Fruit fly (Drosophila melanogaster): Measurements from ENCODE around the gene CG16986.
A peak's percentile ranks its signal among the peaks of the same experiment; 100 is the strongest.

The CG16986 gene

DNA sequence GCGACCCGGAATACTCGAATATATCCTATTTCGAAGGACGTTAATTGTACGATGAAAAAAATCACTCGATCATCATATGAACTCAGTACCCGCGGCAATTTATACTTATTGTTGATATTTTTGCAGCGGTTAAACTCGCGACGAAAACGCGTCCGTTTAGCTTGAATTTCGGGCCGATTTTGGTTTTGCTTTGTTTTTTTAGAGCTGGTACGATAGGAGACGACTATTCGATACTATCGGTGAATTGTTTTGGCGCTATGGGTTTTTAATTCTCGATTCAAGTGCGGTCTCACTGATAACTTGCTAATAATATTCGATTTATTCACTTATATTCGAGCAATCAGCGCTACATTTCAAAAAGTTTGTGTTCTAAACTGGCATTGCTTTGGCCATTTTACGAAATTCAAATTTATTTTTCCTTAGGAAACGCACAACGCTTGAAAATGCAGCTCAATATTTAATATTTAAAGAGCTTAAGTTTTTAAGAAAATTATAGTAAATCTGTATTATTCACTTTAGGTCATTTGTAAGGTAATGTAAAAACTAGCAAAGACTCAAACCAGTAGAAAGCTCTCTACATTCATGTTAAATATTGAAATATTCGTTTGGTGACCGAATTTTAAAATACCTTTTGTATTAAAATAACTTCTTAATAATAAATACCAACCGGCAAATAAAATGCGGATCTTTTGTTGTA lies 45.9 kb upstream of the CG16986 start, which contains the start of gene Spn (continued):
- TF ChIP-seq salm (tag; optimal IDR thresholded peaks at IDR 0.05) (peak; percentile 50), YL-1 (GFP tag; optimal IDR thresholded peaks at IDR 0.05) (peak; percentile 3), jing (GFP tag; optimal IDR thresholded peaks at IDR 0.05) (no peak), corto (GFP tag; optimal IDR thresholded peaks at IDR 0.05) (peak; percentile 20), maf-S (GFP tag; optimal IDR thresholded peaks at IDR 0.05) (peak; percentile 26), ara (GFP tag; IDR thresholded peaks at IDR 0.05) (no peak), bbx (GFP tag; IDR thresholded peaks at IDR 0.05; ENCODE audit: partially characterized antibody) (peak; percentile 99), dpn (GFP tag; optimal IDR thresholded peaks at IDR 0.05) (peak; percentile 27 to 33), CG18619 (GFP tag; optimal IDR thresholded peaks at IDR 0.05) (peak; percentile 11), CG1832 (GFP tag; optimal IDR thresholded peaks at IDR 0.05) (no peak), Sry-δ (GFP tag; optimal IDR thresholded peaks at IDR 0.05) (peak; percentile 98), Sin3A (optimal IDR thresholded peaks at IDR 0.05) (peak; percentile 57), caup (GFP tag; optimal IDR thresholded peaks at IDR 0.05; ENCODE audit: severe bottlenecking) (peak; percentile 35), CG10209 (GFP tag; optimal IDR thresholded peaks at IDR 0.05) (no peak), hb (GFP tag; IDR thresholded peaks at IDR 0.05; ENCODE audit: partially characterized antibody) (peak; percentile 96), Dbx (GFP tag; IDR thresholded peaks at IDR 0.05) (peak; percentile 63; the same call in 2 of the 3 replicates), CG15601 (tag; optimal IDR thresholded peaks at IDR 0.05) (peak; percentile 46), NC2β (GFP tag; optimal IDR thresholded peaks at IDR 0.05) (peak; percentile 13), HmgD (GFP tag; optimal IDR thresholded peaks at IDR 0.05) (peak; percentile 50), D19A (tag; optimal IDR thresholded peaks at IDR 0.05) (peak; percentile 84), eve (GFP tag; optimal IDR thresholded peaks at IDR 0.05) (no peak), Dp (GFP tag; optimal IDR thresholded peaks at IDR 0.05) (peak; percentile 91), BEAF-32 (GFP tag; optimal IDR thresholded peaks at IDR 0.05) (peak; percentile 99), mld (GFP tag; IDR thresholded peaks at IDR 0.05; ENCODE audit: partially characterized antibody) (peak; percentile 93), stwl (tag; optimal IDR thresholded peaks at IDR 0.05) (peak; percentile 89), pzg (GFP tag; optimal IDR thresholded peaks at IDR 0.05) (peak; percentile 94), emc (GFP tag; optimal IDR thresholded peaks at IDR 0.05) (no peak), Doc2 (GFP tag; IDR thresholded peaks at IDR 0.05) (no peak), sug (tag; optimal IDR thresholded peaks at IDR 0.05) (peak; percentile 39), Fer1 (GFP tag; optimal IDR thresholded peaks at IDR 0.05) (peak; percentile 24), Xbp1 (GFP tag; optimal IDR thresholded peaks at IDR 0.05) (peak; percentile 10), gfzf (GFP tag; optimal IDR thresholded peaks at IDR 0.05) (peak; percentile 95), sqz (GFP tag; optimal IDR thresholded peaks at IDR 0.05) (peak; percentile 16), ERR (GFP tag; optimal IDR thresholded peaks at IDR 0.05) (no peak), inv (GFP tag; IDR thresholded peaks at IDR 0.05; ENCODE audit: partially characterized antibody) (peak; percentile 97), CG3995 (GFP tag; optimal IDR thresholded peaks at IDR 0.05) (peak; percentile 82), Scr (GFP tag; IDR thresholded peaks at IDR 0.05; ENCODE audit: partially characterized antibody) (peak; percentile 98), CG13775 (GFP tag; optimal IDR thresholded peaks at IDR 0.05) (peak; percentile 21), CTCF (GFP tag; optimal IDR thresholded peaks at IDR 0.05) (peak; percentile 81), Rfx (GFP tag; IDR thresholded peaks at IDR 0.05) (peak; percentile 72), Med (GFP tag) (peak; percentile 93), CG7928 (GFP tag; optimal IDR thresholded peaks at IDR 0.05) (peak; percentile 13), CG2120 (GFP tag; optimal IDR thresholded peaks at IDR 0.05) (peak; percentile 31), ci (GFP tag; IDR thresholded peaks at IDR 0.05) (peak; percentile 49; the same call in 1 of the 3 replicates), fd96Cb (tag; optimal IDR thresholded peaks at IDR 0.05) (no peak), mam (GFP tag; optimal IDR thresholded peaks at IDR 0.05) (peak; percentile 25), CG17829 (tag; optimal IDR thresholded peaks at IDR 0.05) (peak; percentile 32), knrl (GFP tag; IDR thresholded peaks at IDR 0.05; ENCODE audit: partially characterized antibody) (peak; percentile 98), NC2α (GFP tag; optimal IDR thresholded peaks at IDR 0.05) (peak; percentile 1)

Measured in whole organism, embryonic.